Worm (Caenorhabditis elegans) whole organism, L3 larva: Measurements from ENCODE around the gene aakg-3.

Experiments
- R02D3.7 ChIP-seq: fragments of 150-350 bp; optimal IDR thresholded peaks from 2 replicates; lab custom pipeline; 2014; ENCODE audit warnings: missing biosample characterization, missing genetic modification characterization
- ZK546.5 ChIP-seq: sonication (generic microtip); optimal IDR thresholded peaks from 2 replicates; lab custom pipeline; 2017; ENCODE audit warnings: missing biosample characterization, missing genetic modification characterization
- ceh-16 ChIP-seq: sonication (generic microtip); optimal IDR thresholded peaks from 2 replicates; lab custom pipeline; 2017; ENCODE audit warnings: missing biosample characterization, missing genetic modification characterization
- ceh-28 ChIP-seq: fragments of 150-350 bp; optimal IDR thresholded peaks from 2 replicates; lab custom pipeline; 2014; ENCODE audit warnings: missing biosample characterization, missing genetic modification reagents, missing genetic modification characterization
- ceh-82 ChIP-seq: fragments of 150-350 bp; optimal IDR thresholded peaks from 2 replicates; lab custom pipeline; 2014; ENCODE audit warnings: missing biosample characterization, missing genetic modification characterization
- daf-12 ChIP-seq: fragments of 150-350 bp; optimal IDR thresholded peaks from 2 replicates; lab custom pipeline; 2014; ENCODE audit warnings: missing biosample characterization, missing genetic modification reagents, missing genetic modification characterization
- egl-27 ChIP-seq: sonication (generic microtip); optimal IDR thresholded peaks from 4 replicates; lab custom pipeline; 2017; ENCODE audit warnings: missing biosample characterization, missing genetic modification reagents, missing genetic modification characterization
- egl-5 ChIP-seq: fragments of 150-350 bp; optimal IDR thresholded peaks from 2 replicates; lab custom pipeline; 2017; ENCODE audit warnings: missing biosample characterization, missing genetic modification reagents, missing genetic modification characterization, inconsistent platforms
- elt-3 ChIP-seq, 3 experiments: fragments of 150-350 bp in 1 of 3; sonication (generic microtip) in 2 of 3; optimal IDR thresholded peaks; 2 replicates in 2 of 3; 4 replicates in 1 of 3; lab custom pipeline; 2014 to 2017; ENCODE audit warnings: missing biosample characterization in 3 of 3, missing genetic modification characterization in 3 of 3
- eor-1 ChIP-seq, 2 experiments: fragments of 150-350 bp; optimal IDR thresholded peaks; 2 replicates each; lab custom pipeline; 2014 to 2018; ENCODE audit warnings: missing biosample characterization in 2 of 2, missing genetic modification characterization in 2 of 2
- fkh-2 ChIP-seq: fragments of 150-350 bp; optimal IDR thresholded peaks from 2 replicates; lab custom pipeline; 2014; ENCODE audit warnings: missing biosample characterization, missing genetic modification reagents, missing genetic modification characterization
- lin-15B ChIP-seq: fragments of 150-350 bp; optimal IDR thresholded peaks from 2 replicates; lab custom pipeline; 2014; ENCODE audit warnings: missing biosample characterization, missing genetic modification characterization
- lin-39 ChIP-seq: fragments of 150-350 bp; optimal IDR thresholded peaks from 2 replicates; lab custom pipeline; 2018; ENCODE audit warnings: missing biosample characterization, missing genetic modification reagents, missing genetic modification characterization
- mdl-1 ChIP-seq: fragments of 150-350 bp; optimal IDR thresholded peaks from 2 replicates; lab custom pipeline; 2014; ENCODE audit warnings: missing biosample characterization, missing genetic modification characterization
- mml-1 ChIP-seq: fragments of 150-350 bp; sonication (generic microtip); optimal IDR thresholded peaks from 3 replicates; lab custom pipeline; 2014; ENCODE audit warnings: missing biosample characterization, missing genetic modification characterization
- nfya-1 ChIP-seq: sonication (generic microtip); optimal IDR thresholded peaks from 2 replicates; lab custom pipeline; 2017; ENCODE audit warnings: missing genetic modification characterization, mild to moderate bottlenecking, missing compliant biosample characterization, antibody characterized with exemption, moderate library complexity; ENCODE audit not compliant: insufficient read depth
- nhr-25 ChIP-seq: sonication (generic microtip); optimal IDR thresholded peaks from 2 replicates; lab custom pipeline; 2017; ENCODE audit warnings: missing biosample characterization, missing genetic modification characterization
- nhr-77 ChIP-seq: fragments of 150-350 bp; optimal IDR thresholded peaks from 2 replicates; lab custom pipeline; 2014; ENCODE audit warnings: missing biosample characterization, missing genetic modification characterization
- pqm-1 ChIP-seq: fragments of 150-350 bp; optimal IDR thresholded peaks from 2 replicates; lab custom pipeline; 2017; ENCODE audit warnings: missing biosample characterization, missing genetic modification characterization, inconsistent platforms
- sea-2 ChIP-seq: fragments of 150-350 bp; sonication (generic microtip); optimal IDR thresholded peaks from 4 replicates; lab custom pipeline; 2014; ENCODE audit warnings: missing biosample characterization, missing genetic modification reagents, missing genetic modification characterization
- skn-1 ChIP-seq: fragments of 150-350 bp; optimal IDR thresholded peaks from 2 replicates; lab custom pipeline; 2014; ENCODE audit warnings: missing biosample characterization, missing genetic modification characterization
- tbx-2 ChIP-seq: sonication (generic microtip); optimal IDR thresholded peaks from 2 replicates; lab custom pipeline; 2016; ENCODE audit warnings: mild to moderate bottlenecking, missing genetic modification characterization, missing compliant biosample characterization
- unc-62 ChIP-seq: fragments of 150-350 bp; sonication (generic microtip); optimal IDR thresholded peaks from 4 replicates; lab custom pipeline; 2014; ENCODE audit warnings: missing biosample characterization, missing genetic modification reagents, missing genetic modification characterization

aakg-3 gene

DNA sequence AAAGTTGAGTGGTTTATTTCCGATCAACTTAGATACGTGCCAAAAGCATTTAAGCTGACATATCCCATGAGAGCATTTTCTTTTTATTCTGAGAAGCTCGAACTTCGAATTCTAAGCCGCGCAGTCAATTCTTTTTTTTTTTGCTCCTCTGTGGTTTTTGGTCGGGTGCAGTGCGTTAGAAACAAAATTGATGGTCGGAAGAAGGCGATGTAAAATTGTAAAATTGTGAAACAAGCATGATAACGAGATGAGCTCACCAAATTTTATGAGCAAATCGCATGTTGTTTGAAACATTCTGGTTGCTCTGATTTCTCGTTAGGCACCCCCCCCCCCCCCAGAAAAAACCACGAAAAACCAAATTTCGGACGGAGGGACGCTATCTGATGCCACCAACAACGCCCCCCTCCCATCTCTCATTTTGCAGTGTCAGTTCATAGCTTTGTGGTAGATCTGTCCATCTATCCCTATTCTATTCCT lies 48.4 kb downstream of the aakg-3 start, which contains the start of gene aqp-7:
Gene aqp-7, plus strand, starts transcription at position 427 of the 477 bp plus-strand sequence.
- TF ChIP-seq lin-39 (tag; lab: Kevin White, UChicago) (peak; percentile 69), elt-3 (tag; optimal IDR thresholded peaks at IDR 0.05; lab: Kevin White, UChicago) (no peak), unc-62 (GFP tag; lab: Kevin White, UChicago) (no peak), skn-1 (tag; lab: Kevin White, UChicago) (no peak), nfya-1 (peak; percentile 16), nhr-77 (tag; lab: Kevin White, UChicago) (no peak)

ce11 chrX:3025145-3025544 lies 48.9 kb downstream of the aakg-3 start:
- TF ChIP-seq unc-62 (GFP tag; lab: Kevin White, UChicago) (peak; percentile 70), tbx-2 (tag; lab: Kevin White, UChicago) (no peak), mml-1 (tag; lab: Kevin White, UChicago) (no peak), ZK546.5 (tag; lab: Kevin White, UChicago) (no peak)

ce11 chrX:3029030-3029429 lies 52.8 kb downstream of the aakg-3 start, which contains the start of gene M02F4.1:
M02F4.1 (minus strand) TSS chrX:3029130.
- TF ChIP-seq ZK546.5 (tag; lab: Kevin White, UChicago) (no peak), nhr-25 (no peak), elt-3 (tag; optimal IDR thresholded peaks at IDR 0.05; lab: Kevin White, UChicago) (no peak), ceh-82 (tag; lab: Kevin White, UChicago) (no peak), fkh-2 (no peak), unc-62 (GFP tag; lab: Kevin White, UChicago) (no peak), sea-2 (GFP tag; lab: Kevin White, UChicago) (no peak), lin-39 (tag; lab: Kevin White, UChicago) (no peak), egl-5 (tag; lab: Kevin White, UChicago) (no peak), ceh-16 (tag; lab: Kevin White, UChicago) (no peak), egl-27 (tag; lab: Kevin White, UChicago) (no peak), ceh-28 (tag; lab: Kevin White, UChicago) (no peak), daf-12 (no peak), pqm-1 (tag; lab: Kevin White, UChicago) (no peak), lin-15B (tag; lab: Kevin White, UChicago) (no peak), R02D3.7 (no peak), mdl-1 (tag; lab: Kevin White, UChicago) (no peak), eor-1 (tag; optimal IDR thresholded peaks at IDR 0.05; lab: Kevin White, UChicago) (no peak)
